Fruit fly (Drosophila melanogaster) S2 (cell line): ENCODE data around the gene CG4911.

Experiments used
- CG8478 ChIP-seq: fragments of >200 bp; optimal IDR thresholded peaks from 2 replicates; lab custom pipeline; 2018
- CTCF ChIP-seq, 2 experiments: fragments of >200 bp; optimal IDR thresholded peaks; 2 replicates each; lab custom pipeline; 2018

DNA sequence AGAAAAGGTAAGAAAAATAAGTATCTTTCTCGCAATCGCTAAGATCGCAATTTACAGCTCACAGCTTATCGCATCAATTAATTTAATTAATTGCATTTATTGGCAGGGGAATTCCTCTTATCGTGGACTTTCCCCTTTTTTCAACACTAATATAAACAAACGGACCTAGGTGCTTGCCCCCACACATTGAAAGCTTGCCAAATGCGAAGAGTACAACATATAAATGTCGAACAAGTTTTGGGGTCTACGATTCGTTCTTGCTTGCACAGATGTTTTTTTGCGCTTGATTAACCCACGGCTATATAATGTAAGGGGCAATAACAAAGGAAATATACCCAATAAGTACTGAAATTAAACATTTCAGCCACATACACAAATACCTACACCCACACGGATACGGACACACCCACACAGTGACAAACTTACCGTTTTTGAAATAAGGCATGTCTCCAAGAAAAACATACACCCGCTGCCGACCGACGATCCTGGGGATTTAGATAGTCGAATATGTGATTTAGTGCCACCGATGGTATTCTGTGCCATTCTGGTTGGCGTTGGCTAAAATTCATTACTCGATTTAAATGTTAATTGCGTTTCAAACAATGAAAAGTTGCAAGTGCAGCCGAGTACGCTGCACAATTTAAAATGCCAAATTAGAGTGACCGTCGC, 335 bp downstream of the CG4911 start:
- TF ChIP-seq CTCF (optimal IDR thresholded peaks at IDR 0.05; lab: Kevin White, UChicago) (no peak), CG8478 (lab: Kevin White, UChicago) (no peak)
